Fruit fly (Drosophila melanogaster) ovary, adult (tissue): ENCODE data around the gene ras.

Experiments
- CG17801 ChIP-seq: fragments of 200-800 bp; optimal IDR thresholded peaks from 2 replicates; lab custom pipeline; 2019; ENCODE audit warnings: missing biosample characterization, mild to moderate bottlenecking, missing genetic modification characterization, moderate library complexity; ENCODE audit not compliant: partially characterized antibody

The ras gene

dm6 chrX:10732733-10733455, 11.4 kb upstream of the ras start:
- no peak for TF ChIP-seq CG17801 (GFP tag; lab: Kevin White, UChicago)

dm6 chrX:10734763-10735681, 9.3 kb upstream of the ras start:
- TF ChIP-seq CG17801 (GFP tag; lab: Kevin White, UChicago), result no peak

dm6 chrX:10735682-10736353, 8.5 kb upstream of the ras start:
- TF ChIP-seq CG17801 (GFP tag; lab: Kevin White, UChicago), result no peak

- no peak for TF ChIP-seq CG17801 (GFP tag; lab: Kevin White, UChicago)
Measured at dm6 chrX:10737422-10738150, 6.7 kb upstream of the ras start.

- TF ChIP-seq CG17801 (GFP tag; lab: Kevin White, UChicago), result no peak
Measured at dm6 chrX:10738151-10738430, 6.2 kb upstream of the ras start.

dm6 chrX:10738835-10739371, 5.4 kb upstream of the ras start:
- TF ChIP-seq CG17801 (GFP tag; lab: Kevin White, UChicago), result no peak

dm6 chrX:10739614-10740436, 4.5 kb upstream of the ras start:
- no peak for TF ChIP-seq CG17801 (GFP tag; lab: Kevin White, UChicago)

dm6 chrX:10740953-10741500, 3.3 kb upstream of the ras start:
- no peak for TF ChIP-seq CG17801 (GFP tag; lab: Kevin White, UChicago)

dm6 chrX:10741754-10742577, 2.3 kb upstream of the ras start:
- no peak for TF ChIP-seq CG17801 (GFP tag; lab: Kevin White, UChicago)

- peak; percentile 16 for TF ChIP-seq CG17801 (GFP tag; lab: Kevin White, UChicago)
Measured at dm6 chrX:10742578-10742976, 1.7 kb upstream of the ras start.

dm6 chrX:10743825-10744224, 477 bp upstream of the ras start:
- no peak for TF ChIP-seq CG17801 (GFP tag; lab: Kevin White, UChicago)

- TF ChIP-seq CG17801 (GFP tag; lab: Kevin White, UChicago), result peak; percentile 19
Measured at dm6 chrX:10744773-10745589, 679 bp downstream of the ras start, which contains the start of gene stx. TSS of gene stx (minus strand) at chrX:10744943.
